Worm (Caenorhabditis elegans) whole organism, L1 larva: ENCODE measurements around the gene W03A5.6.

Experiments
- aha-1 ChIP-seq: fragments of 150-350 bp; optimal IDR thresholded peaks from 2 replicates; lab custom pipeline; 2014; ENCODE audit warnings: missing biosample characterization, missing genetic modification characterization
- aly-2 ChIP-seq: fragments of 150-350 bp; optimal IDR thresholded peaks from 2 replicates; lab custom pipeline; 2014; ENCODE audit warnings: missing biosample characterization, missing genetic modification characterization
- ama-1 ChIP-seq: fragments of 150-350 bp; optimal IDR thresholded peaks from 2 replicates; lab custom pipeline; 2014
- ceh-63 ChIP-seq: fragments of 200-800 bp; sonication (Bioruptor generic); optimal IDR thresholded peaks from 2 replicates; lab custom pipeline; 2018; ENCODE audit warnings: mild to moderate bottlenecking, missing genetic modification characterization, missing compliant biosample characterization
- ceh-82 ChIP-seq, 3 experiments: fragments of 150-350 bp in 1 of 3; sonication (generic microtip) in 2 of 3; optimal IDR thresholded peaks; 2 replicates each; lab custom pipeline; 2014 to 2017; ENCODE audit warnings: missing biosample characterization in 3 of 3, missing genetic modification characterization in 3 of 3
- dpl-1 ChIP-seq, 3 experiments: fragments of 150-350 bp in 2 of 3; sonication (generic microtip) in 1 of 3; optimal IDR thresholded peaks; 2 replicates each; lab custom pipeline; 2014 to 2017; ENCODE audit warnings: missing biosample characterization in 3 of 3, missing genetic modification characterization in 3 of 3, missing genetic modification reagents in 3 of 3
- fos-1 ChIP-seq: fragments of 150-350 bp; optimal IDR thresholded peaks from 2 replicates; lab custom pipeline; 2014; ENCODE audit warnings: missing biosample characterization, missing genetic modification characterization
- lin-39 ChIP-seq: fragments of 150-350 bp; optimal IDR thresholded peaks from 2 replicates; lab custom pipeline; 2014; ENCODE audit warnings: missing biosample characterization, missing genetic modification reagents, missing genetic modification characterization
- nhr-237 ChIP-seq: fragments of 150-350 bp; optimal IDR thresholded peaks from 2 replicates; lab custom pipeline; 2014; ENCODE audit warnings: missing biosample characterization, missing genetic modification characterization
- nhr-76 ChIP-seq: sonication (generic microtip); optimal IDR thresholded peaks from 2 replicates; lab custom pipeline; 2017; ENCODE audit warnings: missing biosample characterization, missing genetic modification characterization
- nhr-84 ChIP-seq: sonication (generic microtip); optimal IDR thresholded peaks from 2 replicates; lab custom pipeline; 2017; ENCODE audit warnings: missing biosample characterization, missing genetic modification characterization
- sup-37 ChIP-seq: fragments of 200-800 bp; sonication (Bioruptor generic); optimal IDR thresholded peaks from 2 replicates; lab custom pipeline; 2018; ENCODE audit warnings: mild to moderate bottlenecking, missing genetic modification characterization, missing compliant biosample characterization
- unc-62 ChIP-seq: fragments of 150-350 bp; optimal IDR thresholded peaks from 2 replicates; lab custom pipeline; 2014; ENCODE audit warnings: missing biosample characterization, missing genetic modification reagents, missing genetic modification characterization

DNA sequence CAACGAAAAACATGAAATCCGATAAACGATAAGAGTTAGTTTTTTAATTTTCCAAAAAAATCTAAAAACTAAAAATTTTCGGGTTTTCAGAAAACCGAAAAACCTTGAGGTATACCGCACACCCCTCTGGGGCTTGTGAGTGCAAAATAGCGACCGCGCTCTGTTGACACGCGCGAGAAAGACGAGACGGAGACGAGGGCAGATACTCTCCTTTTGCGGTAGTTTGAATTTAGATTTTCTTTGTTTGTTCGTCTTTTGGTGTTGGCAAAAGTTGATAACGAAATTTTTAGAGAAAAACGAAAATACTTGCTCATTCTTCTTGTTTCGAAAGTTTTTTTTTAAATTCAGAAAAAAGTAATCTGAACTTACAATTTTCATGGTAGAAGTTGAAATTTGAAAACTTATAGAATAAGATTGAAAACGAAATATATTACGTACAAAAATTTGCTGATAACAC is 34.8 kb downstream of the W03A5.6 start, which contains the start of the genes W03A5.2 and Y32H12A.8:
- TF ChIP-seq lin-39 (tag; lab: Kevin White, UChicago) = no peak
- TF ChIP-seq ceh-82 (tag; optimal IDR thresholded peaks at IDR 0.05; lab: Kevin White, UChicago) = no peak
- TF ChIP-seq dpl-1 (GFP tag; optimal IDR thresholded peaks at IDR 0.05; lab: Kevin White, UChicago) = peak; percentile 76 to 88 (median 82)
- no peak for TF ChIP-seq fos-1 (tag; lab: Kevin White, UChicago)
- TF ChIP-seq aly-2 (tag; lab: Kevin White, UChicago) = no peak
- TF ChIP-seq ama-1 (lab: Kevin White, UChicago) = no peak
- no peak for TF ChIP-seq nhr-76
- TF ChIP-seq nhr-84 (tag; lab: Kevin White, UChicago) = no peak
- no peak for TF ChIP-seq sup-37 (GFP tag; lab: Kevin White, UChicago)
- no peak for TF ChIP-seq ceh-63 (GFP tag; lab: Kevin White, UChicago)
- TF ChIP-seq nhr-237 = no peak
- no peak for TF ChIP-seq unc-62
- no peak for TF ChIP-seq aha-1 (tag; lab: Kevin White, UChicago)
